Worm (Caenorhabditis elegans): ENCODE measurements around the gene F52E1.9.

F52E1.9 gene

ce11 chrV:8401267-8401666, 1.2 kb downstream of the F52E1.9 start:
- TF ChIP-seq blmp-1 (tag; optimal IDR thresholded peaks at IDR 0.05): peak; percentile 89
- no peak for TF ChIP-seq snu-23 (GFP tag; optimal IDR thresholded peaks at IDR 0.05)
- no peak for TF ChIP-seq C34B4.2 (tag; optimal IDR thresholded peaks at IDR 0.05)
- TF ChIP-seq nhr-20 (tag; optimal IDR thresholded peaks at IDR 0.05): peak; percentile 16
- TF ChIP-seq nhr-85 (tag): peak; percentile 61
- no peak for TF ChIP-seq ceh-63 (GFP tag; optimal IDR thresholded peaks at IDR 0.05)
- no peak for TF ChIP-seq C04F5.9 (tag; optimal IDR thresholded peaks at IDR 0.05)
- 0 out of 2 replicates have a peak, but pooled peaks have one; percentile 9 for TF ChIP-seq nhr-19 (GFP tag; conservative IDR thresholded peaks at IDR 0.05)
- TF ChIP-seq grh-1 (GFP tag; IDR thresholded peaks at IDR 0.05): peak; percentile 41; the same call in 1 of the 2 replicates
- TF ChIP-seq zip-4 (GFP tag; optimal IDR thresholded peaks at IDR 0.05): no peak
- no peak for TF ChIP-seq ceh-8 (GFP tag; optimal IDR thresholded peaks at IDR 0.05)
- no peak for TF ChIP-seq hlh-17 (GFP tag; optimal IDR thresholded peaks at IDR 0.05; ENCODE audit: borderline replicate concordance)
- peak; percentile 34 to 90 (median 74) for TF ChIP-seq elt-3 (tag; optimal IDR thresholded peaks at IDR 0.05)
- TF ChIP-seq mab-9 (GFP tag; IDR thresholded peaks at IDR 0.05): no peak
- peak; percentile 41 for TF ChIP-seq lin-14 (GFP tag; optimal IDR thresholded peaks at IDR 0.05)
- TF ChIP-seq swsn-7 (tag; optimal IDR thresholded peaks at IDR 0.05): no peak

- no peak for TF ChIP-seq lsy-2 (tag; optimal IDR thresholded peaks at IDR 0.05)
- no peak for TF ChIP-seq lin-39 (tag; optimal IDR thresholded peaks at IDR 0.05)
- TF ChIP-seq egl-13 (tag; optimal IDR thresholded peaks at IDR 0.05): no peak
- TF ChIP-seq mep-1 (tag; optimal IDR thresholded peaks at IDR 0.05): no peak
- TF ChIP-seq fkh-4 (tag; optimal IDR thresholded peaks at IDR 0.05; ENCODE audit: borderline replicate concordance): no peak
These were observed 1.7 kb downstream of the F52E1.9 start for ce11 chrV:8400808-8401207.

- TF ChIP-seq pag-3 (tag; optimal IDR thresholded peaks at IDR 0.05; ENCODE audit: borderline replicate concordance, insufficient read depth) (no peak), irx-1 (tag; optimal IDR thresholded peaks at IDR 0.05) (no peak), blmp-1 (tag; optimal IDR thresholded peaks at IDR 0.05) (no peak), lin-35 (GFP tag; optimal IDR thresholded peaks at IDR 0.05) (no peak), aha-1 (tag; optimal IDR thresholded peaks at IDR 0.05) (no peak), isw-1 (GFP tag; IDR thresholded peaks at IDR 0.05) (no peak), unc-30 (tag; optimal IDR thresholded peaks at IDR 0.05) (no peak), tlp-1 (tag; optimal IDR thresholded peaks at IDR 0.05) (no peak), swsn-7 (tag; optimal IDR thresholded peaks at IDR 0.05) (no peak), ets-5 (GFP tag; IDR thresholded peaks at IDR 0.05) (no peak), C16A3.4 (tag; optimal IDR thresholded peaks at IDR 0.05) (no peak), alr-1 (tag; optimal IDR thresholded peaks at IDR 0.05; ENCODE audit: borderline replicate concordance) (no peak), unc-98 (GFP tag; IDR thresholded peaks at IDR 0.05) (no peak), fkh-8 (tag; optimal IDR thresholded peaks at IDR 0.05) (no peak)
These were observed 8.1 kb downstream of the F52E1.9 start, which contains the start of the genes pho-6 and F52E1.3 for ce11 chrV:8394357-8394850. Gene pho-6 (minus strand): TSS chrV:8394457. Gene F52E1.3 (plus strand): TSS chrV:8394800.

ce11 chrV:8389307-8389706, 13.2 kb downstream of the F52E1.9 start:
- TF ChIP-seq lin-14 (GFP tag; optimal IDR thresholded peaks at IDR 0.05) (no peak), ceh-8 (GFP tag; optimal IDR thresholded peaks at IDR 0.05) (no peak), aly-2 (tag; optimal IDR thresholded peaks at IDR 0.05) (no peak), ceh-88 (GFP tag; IDR thresholded peaks at IDR 0.05) (no peak), nhr-76 (tag; optimal IDR thresholded peaks at IDR 0.05) (no peak), lir-3 (tag; optimal IDR thresholded peaks at IDR 0.05; ENCODE audit: poor library complexity) (no peak), nhr-47 (tag; optimal IDR thresholded peaks at IDR 0.05) (no peak), irx-1 (tag; optimal IDR thresholded peaks at IDR 0.05) (no peak), ceh-90 (tag; optimal IDR thresholded peaks at IDR 0.05) (no peak), ama-1 (optimal IDR thresholded peaks at IDR 0.05) (no peak), C04F5.9 (tag; optimal IDR thresholded peaks at IDR 0.05) (no peak), fkh-10 (GFP tag; optimal IDR thresholded peaks at IDR 0.05) (no peak), efl-1 (optimal IDR thresholded peaks at IDR 0.05) (no peak), efl-1 (GFP tag; optimal IDR thresholded peaks at IDR 0.05 in 1 of 2) (no peak)

Data from whole organism, L1 larva.